Fruit fly (Drosophila melanogaster) whole organism, adult: ENCODE results near the gene Fim.

ENCODE experiments used
- CG11617 ChIP-seq: fragments of 200-800 bp; sonication (Bioruptor generic); optimal IDR thresholded peaks from 2 replicates; lab custom pipeline; 2017; ENCODE audit warnings: mild to moderate bottlenecking, missing biosample characterization, missing genetic modification reagents, missing genetic modification characterization
- CG12768 ChIP-seq: fragments of 200-800 bp; sonication (Bioruptor generic); optimal IDR thresholded peaks from 2 replicates; lab custom pipeline; 2017; ENCODE audit warnings: missing biosample characterization, missing genetic modification characterization, mild to moderate bottlenecking, moderate library complexity, missing genetic modification reagents
- CG14711 ChIP-seq: fragments of 200-800 bp; sonication (Bioruptor generic); optimal IDR thresholded peaks from 2 replicates; lab custom pipeline; 2018; ENCODE audit warnings: missing biosample characterization, mild to moderate bottlenecking, missing genetic modification characterization, moderate library complexity
- CG1620 ChIP-seq: fragments of 200-800 bp; sonication (Bioruptor generic); optimal IDR thresholded peaks from 2 replicates; lab custom pipeline; 2016; ENCODE audit warnings: missing biosample characterization, missing genetic modification characterization
- CG33017 ChIP-seq: fragments of 200-800 bp; sonication (Bioruptor generic); optimal IDR thresholded peaks from 2 replicates; lab custom pipeline; 2018; ENCODE audit warnings: missing biosample characterization, mild to moderate bottlenecking, missing genetic modification characterization, moderate library complexity
- CG5204 ChIP-seq: fragments of 200-800 bp; sonication (Bioruptor generic); optimal IDR thresholded peaks from 2 replicates; lab custom pipeline; 2016; ENCODE audit warnings: missing biosample characterization, missing genetic modification characterization
- CG7045 ChIP-seq: fragments of 200-800 bp; sonication (Bioruptor generic); optimal IDR thresholded peaks from 2 replicates; lab custom pipeline; 2017; ENCODE audit warnings: missing biosample characterization, mild to moderate bottlenecking, missing genetic modification characterization
- CG7101 ChIP-seq: fragments of 200-800 bp; sonication (Bioruptor generic); optimal IDR thresholded peaks from 2 replicates; lab custom pipeline; 2018; ENCODE audit warnings: missing biosample characterization, mild to moderate bottlenecking, missing genetic modification characterization, moderate library complexity
- Clk ChIP-seq: fragments of 200-800 bp; sonication (Bioruptor generic); optimal IDR thresholded peaks from 2 replicates; lab custom pipeline; 2017; ENCODE audit warnings: missing biosample characterization, missing genetic modification characterization
- Crg-1 ChIP-seq: fragments of 200-800 bp; sonication (Bioruptor generic); optimal IDR thresholded peaks from 2 replicates; lab custom pipeline; 2016; ENCODE audit warnings: missing biosample characterization, missing genetic modification characterization
- Hr96 ChIP-seq: fragments of 200-800 bp; sonication (Bioruptor generic); optimal IDR thresholded peaks from 2 replicates; lab custom pipeline; 2016; ENCODE audit warnings: missing biosample characterization, missing genetic modification characterization
- Mnt ChIP-seq: fragments of 200-800 bp; sonication (Bioruptor generic); optimal IDR thresholded peaks from 2 replicates; lab custom pipeline; 2016; ENCODE audit warnings: missing biosample characterization, mild to moderate bottlenecking, missing genetic modification characterization
- bab1 ChIP-seq: fragments of 200-800 bp; sonication (Bioruptor generic); optimal IDR thresholded peaks from 3 replicates; lab custom pipeline; 2019; ENCODE audit warnings: missing biosample characterization, mild to moderate bottlenecking, missing genetic modification characterization, moderate library complexity
- cic ChIP-seq: fragments of 200-800 bp; sonication (Bioruptor generic); optimal IDR thresholded peaks from 2 replicates; lab custom pipeline; 2017; ENCODE audit warnings: missing biosample characterization, mild to moderate bottlenecking, missing genetic modification characterization, moderate library complexity
- cnc ChIP-seq, 2 experiments: fragments of >200 bp; optimal IDR thresholded peaks; 2 replicates each; lab custom pipeline; 2017
- kay ChIP-seq: fragments of 200-800 bp; sonication (Bioruptor generic); peaks from one replicate; lab custom pipeline; 2016; ENCODE audit warnings: missing biosample characterization, missing genetic modification characterization, borderline replicate concordance
- ovo ChIP-seq: fragments of 200-800 bp; sonication (Bioruptor generic); optimal IDR thresholded peaks from 2 replicates; lab custom pipeline; 2016; ENCODE audit warnings: missing biosample characterization, missing genetic modification characterization
- pad ChIP-seq: fragments of 200-800 bp; sonication (Bioruptor generic); optimal IDR thresholded peaks from 3 replicates; lab custom pipeline; 2017; ENCODE audit warnings: missing biosample characterization, missing genetic modification characterization, mild to moderate bottlenecking, moderate library complexity, missing genetic modification reagents
- tj ChIP-seq: fragments of 200-800 bp; sonication (Bioruptor generic); optimal IDR thresholded peaks from 3 replicates; lab custom pipeline; 2017; ENCODE audit warnings: missing biosample characterization, mild to moderate bottlenecking, missing genetic modification characterization, moderate library complexity
- toe ChIP-seq: fragments of 200-800 bp; sonication (Bioruptor generic); optimal IDR thresholded peaks from 2 replicates; lab custom pipeline; 2016; ENCODE audit warnings: missing biosample characterization, missing genetic modification characterization

Fim gene

DNA sequence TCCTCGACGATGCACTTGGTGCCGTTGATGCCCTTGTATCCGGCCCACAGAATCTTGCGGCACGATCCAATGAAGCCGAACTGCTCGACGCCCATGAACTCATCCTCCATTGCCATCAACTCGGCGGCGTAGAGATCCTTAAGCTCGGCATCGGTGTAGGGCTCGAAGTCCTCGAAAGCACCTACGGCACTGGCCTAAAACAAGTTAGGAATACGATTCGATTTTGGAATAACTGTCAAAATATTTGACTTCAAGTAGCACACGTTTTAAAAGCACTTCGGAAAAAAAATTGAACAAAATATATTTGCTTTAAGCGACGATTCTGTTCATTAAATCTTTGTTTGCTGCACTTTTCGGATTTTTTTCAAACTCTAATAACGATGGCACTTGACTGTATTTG lies 19.5 kb downstream of the Fim start, which contains the start of gene CG5445:
Gene CG5445 (plus strand): TSS at position 301 of the 400 bp plus-strand sequence.
- TF ChIP-seq CG33017 (tag; lab: Kevin White, UChicago): no peak
- TF ChIP-seq ovo (GFP tag; lab: Kevin White, UChicago): no peak
- no peak for TF ChIP-seq cnc (optimal IDR thresholded peaks at IDR 0.05; lab: Kevin White, UChicago)
- no peak for TF ChIP-seq bab1 (GFP tag; lab: Kevin White, UChicago)
- TF ChIP-seq CG7101: no peak
- no peak for TF ChIP-seq Crg-1 (GFP tag; lab: Kevin White, UChicago)
- no peak for TF ChIP-seq CG7045 (GFP tag; lab: Kevin White, UChicago)

DNA sequence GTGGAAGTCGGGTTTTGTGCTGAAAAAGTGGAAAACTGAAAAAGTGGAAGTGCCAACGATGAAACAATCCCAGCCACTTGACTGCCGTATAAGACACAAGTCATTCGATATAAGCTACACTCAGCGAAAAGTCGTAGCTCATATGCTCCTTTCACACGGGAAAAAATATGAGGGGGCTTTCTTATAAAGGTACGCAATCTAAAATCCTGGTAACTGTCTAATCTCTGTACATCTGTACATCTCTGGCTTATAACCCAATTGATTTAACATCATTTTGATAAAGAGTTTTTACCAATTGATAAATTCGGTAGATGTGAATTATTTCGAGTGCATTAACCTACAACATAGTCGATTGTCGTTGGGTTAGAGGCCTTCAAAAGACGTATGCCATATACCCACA lies 26.9 kb downstream of the Fim start:
- TF ChIP-seq CG14711 (no peak), cic (GFP tag; lab: Kevin White, UChicago) (no peak), kay (GFP tag; lab: Kevin White, UChicago) (no peak), Crg-1 (GFP tag; lab: Kevin White, UChicago) (no peak), bab1 (GFP tag; lab: Kevin White, UChicago) (no peak), Mnt (GFP tag; lab: Kevin White, UChicago) (no peak), cnc (optimal IDR thresholded peaks at IDR 0.05; lab: Kevin White, UChicago) (no peak), CG33017 (tag; lab: Kevin White, UChicago) (no peak), CG7101 (no peak), CG5204 (GFP tag; lab: Kevin White, UChicago) (no peak), CG1620 (GFP tag; lab: Kevin White, UChicago) (no peak), tj (no peak), CG11617 (GFP tag; lab: Kevin White, UChicago) (no peak), CG12768 (GFP tag; lab: Kevin White, UChicago) (no peak), Clk (GFP tag; lab: Kevin White, UChicago) (no peak), Hr96 (no peak)

DNA sequence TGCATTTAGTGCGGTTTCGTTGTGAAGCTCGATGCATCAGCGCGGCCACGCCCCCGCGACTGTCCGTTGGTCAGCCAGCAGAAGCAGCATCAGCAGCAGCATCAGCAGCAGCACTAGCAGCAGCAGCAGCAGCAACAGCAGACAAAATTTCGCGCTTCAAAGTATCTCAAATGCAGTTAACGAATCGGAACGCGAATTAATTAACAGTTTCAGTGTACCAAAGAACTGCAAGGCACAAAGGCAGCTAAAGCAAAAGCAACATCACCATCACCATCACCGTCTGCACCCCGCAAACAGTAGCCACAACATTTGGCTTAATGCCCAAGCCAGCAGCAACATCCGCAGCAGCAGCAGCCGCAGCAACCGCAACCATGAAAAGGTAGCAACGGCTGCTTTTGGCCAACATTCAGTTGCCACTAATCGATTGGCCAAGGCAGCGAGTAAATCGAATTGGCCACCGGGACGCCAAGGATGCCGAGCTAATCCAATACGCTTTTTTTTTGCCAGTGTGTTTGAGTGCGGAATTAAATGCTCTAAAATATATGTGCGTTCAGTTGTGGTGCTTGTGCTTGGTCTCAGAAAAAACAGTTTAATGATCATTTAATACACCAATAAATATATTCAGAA lies 36.2 kb downstream of the Fim start:
- TF ChIP-seq Crg-1 (GFP tag; lab: Kevin White, UChicago): no peak
- TF ChIP-seq cnc (optimal IDR thresholded peaks at IDR 0.05; lab: Kevin White, UChicago): no peak
- no peak for TF ChIP-seq pad (GFP tag; lab: Kevin White, UChicago)
- no peak for TF ChIP-seq CG14711
- no peak for TF ChIP-seq ovo (GFP tag; lab: Kevin White, UChicago)
- no peak for TF ChIP-seq bab1 (GFP tag; lab: Kevin White, UChicago)
- no peak for TF ChIP-seq CG33017 (tag; lab: Kevin White, UChicago)
- TF ChIP-seq Mnt (GFP tag; lab: Kevin White, UChicago): no peak
- no peak for TF ChIP-seq CG1620 (GFP tag; lab: Kevin White, UChicago)
- no peak for TF ChIP-seq cic (GFP tag; lab: Kevin White, UChicago)
- TF ChIP-seq toe (GFP tag; lab: Kevin White, UChicago): no peak
- TF ChIP-seq CG5204 (GFP tag; lab: Kevin White, UChicago): no peak
- TF ChIP-seq tj: no peak
- TF ChIP-seq Clk (GFP tag; lab: Kevin White, UChicago): no peak
- no peak for TF ChIP-seq CG7101

DNA sequence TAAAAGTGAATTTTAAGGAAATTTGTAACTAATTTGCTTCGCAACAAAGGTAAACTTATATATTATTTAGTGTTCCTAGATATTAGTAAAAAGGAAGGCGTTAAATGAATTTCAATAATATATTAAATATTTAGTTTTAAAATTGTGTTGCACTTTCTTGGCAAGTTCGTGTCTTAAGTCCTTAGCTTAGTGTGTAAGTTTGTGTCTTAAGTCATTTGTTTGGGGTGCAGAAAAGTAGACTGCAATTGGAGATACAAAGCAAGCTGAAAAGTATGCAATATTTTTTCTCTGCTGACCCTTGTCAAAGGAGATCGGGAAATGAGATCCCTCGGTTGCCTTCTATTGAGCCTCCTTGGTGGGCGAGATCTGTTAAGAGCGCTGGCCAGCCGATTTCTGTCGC lies 39.7 kb downstream of the Fim start:
- no peak for TF ChIP-seq CG12768 (GFP tag; lab: Kevin White, UChicago)
- no peak for TF ChIP-seq ovo (GFP tag; lab: Kevin White, UChicago)
- no peak for TF ChIP-seq CG33017 (tag; lab: Kevin White, UChicago)
- no peak for TF ChIP-seq toe (GFP tag; lab: Kevin White, UChicago)
- TF ChIP-seq cic (GFP tag; lab: Kevin White, UChicago): no peak
- no peak for TF ChIP-seq bab1 (GFP tag; lab: Kevin White, UChicago)
- no peak for TF ChIP-seq CG5204 (GFP tag; lab: Kevin White, UChicago)
- TF ChIP-seq kay (GFP tag; lab: Kevin White, UChicago): no peak
- no peak for TF ChIP-seq Crg-1 (GFP tag; lab: Kevin White, UChicago)
- TF ChIP-seq CG11617 (GFP tag; lab: Kevin White, UChicago): no peak
- no peak for TF ChIP-seq pad (GFP tag; lab: Kevin White, UChicago)
- no peak for TF ChIP-seq cnc (optimal IDR thresholded peaks at IDR 0.05; lab: Kevin White, UChicago)
- TF ChIP-seq Clk (GFP tag; lab: Kevin White, UChicago): no peak
- no peak for TF ChIP-seq CG14711
- no peak for TF ChIP-seq tj
- TF ChIP-seq Mnt (GFP tag; lab: Kevin White, UChicago): no peak

DNA sequence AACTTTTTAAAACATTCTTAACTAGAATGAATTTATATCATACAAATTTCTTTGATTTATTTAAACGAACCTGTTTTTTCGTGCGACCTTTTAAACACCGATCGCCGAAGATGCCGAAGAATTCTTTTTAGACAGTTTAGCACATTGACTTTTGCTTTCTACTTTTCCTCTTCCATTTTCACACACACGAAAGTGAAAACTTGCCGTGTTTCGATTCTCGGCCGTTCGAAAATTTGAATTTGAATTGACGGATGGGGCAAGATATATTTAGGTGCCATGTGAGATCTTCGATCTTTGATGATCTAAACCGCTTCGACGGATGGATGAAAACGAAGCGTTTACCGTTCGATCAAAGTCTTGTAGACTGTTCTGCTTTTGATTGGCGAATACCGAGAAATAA lies 46.1 kb downstream of the Fim start:
- TF ChIP-seq cnc (optimal IDR thresholded peaks at IDR 0.05; lab: Kevin White, UChicago) (no peak), CG7101 (no peak), tj (no peak), CG14711 (no peak), CG33017 (tag; lab: Kevin White, UChicago) (no peak), CG12768 (GFP tag; lab: Kevin White, UChicago) (no peak), cic (GFP tag; lab: Kevin White, UChicago) (no peak), kay (GFP tag; lab: Kevin White, UChicago) (no peak), Mnt (GFP tag; lab: Kevin White, UChicago) (no peak), CG11617 (GFP tag; lab: Kevin White, UChicago) (no peak), bab1 (GFP tag; lab: Kevin White, UChicago) (no peak), ovo (GFP tag; lab: Kevin White, UChicago) (no peak), pad (GFP tag; lab: Kevin White, UChicago) (no peak), CG7045 (GFP tag; lab: Kevin White, UChicago) (no peak), CG1620 (GFP tag; lab: Kevin White, UChicago) (no peak), Clk (GFP tag; lab: Kevin White, UChicago) (no peak), CG5204 (GFP tag; lab: Kevin White, UChicago) (no peak), Hr96 (no peak), Crg-1 (GFP tag; lab: Kevin White, UChicago) (no peak), toe (GFP tag; lab: Kevin White, UChicago) (no peak)
